Worm (Caenorhabditis elegans): ENCODE results near the gene T28A8.3.

Gene T28A8.3

ce11 chrIII:13505718-13506117 is at the start of gene T28A8.3:
Gene T28A8.3, plus strand, starts transcription at chrIII:13506018.
- TF ChIP-seq T22C8.4 (GFP tag; IDR thresholded peaks at IDR 0.05) (no peak), ref-1 (GFP tag; conservative IDR thresholded peaks at IDR 0.05) (no peak), ztf-23 (GFP tag; IDR thresholded peaks at IDR 0.05) (no peak), tab-1 (GFP tag; IDR thresholded peaks at IDR 0.05) (no peak), klf-2 (GFP tag; conservative IDR thresholded peaks at IDR 0.05) (no peak), flt-1 (GFP tag; IDR thresholded peaks at IDR 0.05) (no peak), cog-1 (tag; optimal IDR thresholded peaks at IDR 0.05) (no peak), ztf-29 (GFP tag; IDR thresholded peaks at IDR 0.05) (no peak)

- no peak for TF ChIP-seq tab-1 (GFP tag; IDR thresholded peaks at IDR 0.05)
- no peak for TF ChIP-seq cog-1 (tag; optimal IDR thresholded peaks at IDR 0.05)
- TF ChIP-seq flt-1 (GFP tag; IDR thresholded peaks at IDR 0.05): no peak
- no peak for TF ChIP-seq ztf-29 (GFP tag; IDR thresholded peaks at IDR 0.05)
- TF ChIP-seq ztf-23 (GFP tag; IDR thresholded peaks at IDR 0.05): no peak
- TF ChIP-seq T22C8.4 (GFP tag; IDR thresholded peaks at IDR 0.05): no peak
- no peak for TF ChIP-seq ref-1 (GFP tag; conservative IDR thresholded peaks at IDR 0.05)
- TF ChIP-seq klf-2 (GFP tag; conservative IDR thresholded peaks at IDR 0.05): no peak
- TF ChIP-seq med-1 (GFP tag; optimal IDR thresholded peaks at IDR 0.05; ENCODE audit: insufficient read depth): no peak
These were observed 48.5 kb upstream of the T28A8.3 start for ce11 chrIII:13457305-13457704.

- TF ChIP-seq klf-2 (GFP tag; conservative IDR thresholded peaks at IDR 0.05) (no peak), ztf-29 (GFP tag; IDR thresholded peaks at IDR 0.05) (no peak), med-1 (GFP tag; optimal IDR thresholded peaks at IDR 0.05; ENCODE audit: insufficient read depth) (no peak)
These were observed 46.7 kb upstream of the T28A8.3 start, which contains the start of gene tag-164 for ce11 chrIII:13458978-13459596. Gene tag-164, plus strand, starts transcription at chrIII:13459546.

DNA sequence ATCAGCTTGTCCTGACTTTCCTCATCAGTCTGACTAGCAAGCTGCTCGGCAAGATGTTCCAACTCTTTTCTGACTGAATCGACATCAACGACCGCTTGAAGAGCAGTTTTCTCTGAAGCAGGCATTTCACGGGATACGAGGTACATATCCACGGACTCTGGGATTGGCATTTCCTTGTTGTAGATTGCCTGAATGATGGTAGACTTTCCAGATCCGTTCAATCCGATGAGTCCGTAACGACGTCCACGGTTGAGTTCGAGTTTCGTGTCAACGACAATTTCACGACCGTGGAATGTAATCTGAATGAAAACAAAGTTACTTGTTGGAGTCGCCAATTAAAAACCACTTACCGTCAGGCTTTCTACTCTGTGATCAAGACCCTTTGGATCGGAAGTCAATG is 44.3 kb upstream of the T28A8.3 start:
- no peak for TF ChIP-seq med-1 (GFP tag; optimal IDR thresholded peaks at IDR 0.05; ENCODE audit: insufficient read depth)
- no peak for TF ChIP-seq T22C8.4 (GFP tag; IDR thresholded peaks at IDR 0.05)
- no peak for TF ChIP-seq flt-1 (GFP tag; IDR thresholded peaks at IDR 0.05)
- no peak for TF ChIP-seq ref-1 (GFP tag; conservative IDR thresholded peaks at IDR 0.05)
- TF ChIP-seq ztf-23 (GFP tag; IDR thresholded peaks at IDR 0.05): no peak
- no peak for TF ChIP-seq ztf-29 (GFP tag; IDR thresholded peaks at IDR 0.05)
- TF ChIP-seq tab-1 (GFP tag; IDR thresholded peaks at IDR 0.05): no peak
- TF ChIP-seq cog-1 (tag; optimal IDR thresholded peaks at IDR 0.05): no peak
- no peak for TF ChIP-seq klf-2 (GFP tag; conservative IDR thresholded peaks at IDR 0.05)

ce11 chrIII:13462138-13462634 is 43.6 kb upstream of the T28A8.3 start, which contains the start of the genes abcf-2 and T27E9.2:
Gene abcf-2, minus strand, starts transcription at chrIII:13462238.
Gene T27E9.2, minus strand, starts transcription at chrIII:13462584.
- no peak for TF ChIP-seq tab-1 (GFP tag; IDR thresholded peaks at IDR 0.05)
- no peak for TF ChIP-seq ztf-29 (GFP tag; IDR thresholded peaks at IDR 0.05)
- no peak for TF ChIP-seq T22C8.4 (GFP tag; IDR thresholded peaks at IDR 0.05)
- TF ChIP-seq ref-1 (GFP tag; conservative IDR thresholded peaks at IDR 0.05): no peak
- TF ChIP-seq klf-2 (GFP tag; conservative IDR thresholded peaks at IDR 0.05): no peak
- no peak for TF ChIP-seq flt-1 (GFP tag; IDR thresholded peaks at IDR 0.05)
- no peak for TF ChIP-seq ztf-23 (GFP tag; IDR thresholded peaks at IDR 0.05)
- TF ChIP-seq med-1 (GFP tag; optimal IDR thresholded peaks at IDR 0.05; ENCODE audit: insufficient read depth): no peak
- TF ChIP-seq cog-1 (tag; optimal IDR thresholded peaks at IDR 0.05): no peak

DNA sequence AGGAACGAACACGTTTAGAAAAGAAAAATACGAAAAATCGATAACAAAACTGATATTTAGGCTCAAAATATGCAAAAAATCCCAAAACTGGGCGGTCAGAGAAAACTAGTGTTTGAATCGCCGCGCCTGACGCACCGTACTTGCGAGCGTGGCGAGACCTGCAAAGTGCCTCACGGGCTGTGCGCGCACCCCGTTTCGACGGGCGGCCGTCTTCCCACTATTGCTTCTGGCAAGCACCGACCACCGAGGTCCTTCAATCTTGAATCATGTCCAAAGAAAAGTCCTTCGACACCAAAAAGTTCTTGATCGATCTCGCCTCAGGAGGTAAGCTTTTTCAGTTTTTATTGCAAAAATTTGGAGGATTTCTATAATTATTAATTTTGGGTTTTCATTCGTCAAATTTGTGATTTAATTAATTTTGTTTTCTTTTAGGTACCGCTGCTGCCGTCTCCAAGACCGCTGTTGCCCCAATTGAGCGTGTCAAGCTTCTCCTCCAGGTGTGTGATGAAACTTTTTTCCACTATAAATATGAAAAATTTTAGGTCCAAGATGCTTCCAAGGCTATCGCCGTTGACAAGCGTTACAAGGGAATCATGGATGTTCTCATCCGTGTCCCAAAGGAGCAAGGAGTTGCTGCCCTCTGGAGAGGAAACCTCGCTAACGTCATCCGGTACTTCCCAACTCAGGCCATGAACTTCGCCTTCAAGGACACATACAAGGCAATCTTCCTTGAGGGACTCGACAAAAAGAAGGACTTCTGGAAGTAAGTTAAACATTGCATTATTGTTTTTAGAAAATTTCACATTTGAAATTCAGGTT is 42.6 kb upstream of the T28A8.3 start, which contains the start of gene ant-1.1:
ant-1.1 (plus strand) TSS at position 199 of the 819 bp plus-strand sequence.
- TF ChIP-seq T22C8.4 (GFP tag; IDR thresholded peaks at IDR 0.05): peak; percentile 39
- peak; percentile 85 for TF ChIP-seq flt-1 (GFP tag; IDR thresholded peaks at IDR 0.05)
- peak; percentile 85 for TF ChIP-seq ztf-23 (GFP tag; IDR thresholded peaks at IDR 0.05)
- TF ChIP-seq ref-1 (GFP tag; conservative IDR thresholded peaks at IDR 0.05): no peak
- no peak for TF ChIP-seq med-1 (GFP tag; optimal IDR thresholded peaks at IDR 0.05; ENCODE audit: insufficient read depth)
- TF ChIP-seq ztf-29 (GFP tag; IDR thresholded peaks at IDR 0.05): 0 out of 2 replicates have a peak, but pooled peaks have one; percentile 28
- TF ChIP-seq klf-2 (GFP tag; conservative IDR thresholded peaks at IDR 0.05): peak; percentile 58; the same call in 1 of the 2 replicates
- TF ChIP-seq cog-1 (tag; optimal IDR thresholded peaks at IDR 0.05): no peak

DNA sequence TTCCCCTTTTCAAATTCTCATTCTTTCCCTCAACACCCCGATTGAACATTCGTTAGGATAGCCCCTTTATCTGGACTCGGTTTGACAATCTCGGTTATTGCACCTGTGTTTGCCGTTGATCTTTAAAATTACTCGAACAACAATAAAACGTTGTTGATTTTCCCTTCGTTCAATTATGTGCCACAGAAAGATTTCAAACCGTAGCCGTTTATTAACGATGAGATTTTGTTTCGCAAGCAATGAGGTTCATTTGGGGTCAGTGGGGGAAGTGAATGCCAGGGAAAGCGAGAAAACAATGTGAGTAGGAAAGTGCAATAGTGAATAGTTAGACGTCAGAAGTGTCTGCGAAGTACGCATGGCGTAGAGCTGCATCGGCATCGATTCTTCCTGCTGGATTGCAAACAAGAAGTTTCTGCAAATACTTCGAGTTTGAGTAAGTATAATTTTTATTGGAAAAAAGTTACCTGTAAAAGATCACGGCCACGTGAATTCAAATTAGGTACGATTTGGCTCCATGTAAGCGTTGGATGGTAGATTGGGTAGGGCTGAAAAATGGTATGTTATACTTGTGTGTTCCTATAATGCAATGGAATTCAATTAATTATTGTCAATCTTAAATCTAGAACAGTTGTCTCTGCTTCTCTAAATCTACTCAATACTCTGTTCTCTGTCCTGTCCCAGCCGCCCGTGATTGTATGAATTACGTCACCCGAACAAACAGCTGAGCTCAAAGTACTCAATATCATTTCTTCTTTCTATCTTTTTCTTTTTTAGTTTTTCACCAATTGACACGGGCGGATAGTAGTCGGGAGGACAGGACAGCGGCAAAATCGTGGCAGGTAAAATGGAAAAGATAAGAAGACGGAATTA is 41.1 kb upstream of the T28A8.3 start, which contains the start of gene kel-3:
kel-3 (plus strand) TSS at position 328 of the 870 bp plus-strand sequence.
- TF ChIP-seq ztf-23 (GFP tag; IDR thresholded peaks at IDR 0.05) (no peak), ztf-29 (GFP tag; IDR thresholded peaks at IDR 0.05) (no peak), cog-1 (tag; optimal IDR thresholded peaks at IDR 0.05) (no peak), med-1 (GFP tag; optimal IDR thresholded peaks at IDR 0.05; ENCODE audit: insufficient read depth) (no peak), T22C8.4 (GFP tag; IDR thresholded peaks at IDR 0.05) (no peak), flt-1 (GFP tag; IDR thresholded peaks at IDR 0.05) (no peak), tab-1 (GFP tag; IDR thresholded peaks at IDR 0.05) (no peak), ref-1 (GFP tag; conservative IDR thresholded peaks at IDR 0.05) (no peak), klf-2 (GFP tag; conservative IDR thresholded peaks at IDR 0.05) (no peak)

ce11 chrIII:13465918-13466592 is 39.8 kb upstream of the T28A8.3 start, which contains the start of gene cdk-5:
Gene cdk-5, minus strand, starts transcription at chrIII:13466342.
- TF ChIP-seq ref-1 (GFP tag; conservative IDR thresholded peaks at IDR 0.05): no peak
- 0 out of 2 replicates have a peak, but pooled peaks have one; percentile 6 for TF ChIP-seq ztf-23 (GFP tag; IDR thresholded peaks at IDR 0.05)
- TF ChIP-seq tab-1 (GFP tag; IDR thresholded peaks at IDR 0.05): no peak
- no peak for TF ChIP-seq cog-1 (tag; optimal IDR thresholded peaks at IDR 0.05)
- no peak for TF ChIP-seq ztf-29 (GFP tag; IDR thresholded peaks at IDR 0.05)

Measured in whole organism, midembryonic.